Fruit fly (Drosophila melanogaster): Measurements from ENCODE around the gene Pde1c.

- TF ChIP-seq CG32121 (GFP tag; IDR thresholded peaks at IDR 0.05) (peak; percentile 89), Pif1A (GFP tag; optimal IDR thresholded peaks at IDR 0.05) (peak; percentile 73), Pif1B (GFP tag; optimal IDR thresholded peaks at IDR 0.05) (peak; percentile 80), Snoo (tag; optimal IDR thresholded peaks at IDR 0.05) (peak; percentile 74), EcR (GFP tag; optimal IDR thresholded peaks at IDR 0.05) (peak; percentile 82), gl (tag; optimal IDR thresholded peaks at IDR 0.05) (peak; percentile 91), CG12605 (GFP tag; IDR thresholded peaks at IDR 0.05) (peak; percentile 87), D1 (tag; optimal IDR thresholded peaks at IDR 0.05) (no peak), CG15710 (tag; optimal IDR thresholded peaks at IDR 0.05) (peak; percentile 76), CG8159 (tag; optimal IDR thresholded peaks at IDR 0.05) (peak; percentile 72), CG17806 (tag; optimal IDR thresholded peaks at IDR 0.05) (peak; percentile 62), CG4496 (GFP tag; IDR thresholded peaks at IDR 0.05) (peak; percentile 92)
Measured at dm6 chr2L:11806701-11807674, 121.4 kb downstream of the Pde1c start.

Data from whole organism, pupa.